Worm (Caenorhabditis elegans): ENCODE results near the gene F17C11.13.

- TF ChIP-seq nhr-11 (tag; optimal IDR thresholded peaks at IDR 0.05) = no peak
- TF ChIP-seq set-16 (GFP tag; IDR thresholded peaks at IDR 0.05) = no peak
- TF ChIP-seq aly-2 (tag; optimal IDR thresholded peaks at IDR 0.05) = no peak
- TF ChIP-seq ceh-82 (tag; optimal IDR thresholded peaks at IDR 0.05) = no peak
- TF ChIP-seq mdl-1 (tag; optimal IDR thresholded peaks at IDR 0.05) = peak in 1 of 2 experiments; percentile 57
- no peak for TF ChIP-seq ceh-28 (tag; optimal IDR thresholded peaks at IDR 0.05)
- no peak for TF ChIP-seq daf-8 (GFP tag; IDR thresholded peaks at IDR 0.05)
- no peak for TF ChIP-seq R02D3.7 (tag; optimal IDR thresholded peaks at IDR 0.05)
- no peak for TF ChIP-seq unc-62 (GFP tag; optimal IDR thresholded peaks at IDR 0.05 in 1 of 2)
- no peak for TF ChIP-seq unc-62 (tag; optimal IDR thresholded peaks at IDR 0.05)
- TF ChIP-seq aha-1 (tag) = peak; percentile 61
- no peak for TF ChIP-seq unc-130 (GFP tag; optimal IDR thresholded peaks at IDR 0.05)
- TF ChIP-seq fos-1 (tag; optimal IDR thresholded peaks at IDR 0.05) = no peak
- no peak for TF ChIP-seq Y5F2A.4 (GFP tag; optimal IDR thresholded peaks at IDR 0.05)
Measured at ce11 chrV:10932411-10932810, 23.3 kb upstream of the F17C11.13 start, which contains the start of gene F58B4.5.

Measured in whole organism, L4 larva.